In genomic region chrX:3747566-3747965, dm6 we compare ENCODE assay signal across 3 fruit fly cellular contexts.
TF ChIP-seq lines count a peak whose summit lies in the region.

No protein-coding gene starts in this region.

- no peak for TF ChIP-seq CTCF in whole organism, embryonic (GFP tag; optimal IDR thresholded peaks at IDR 0.05; lab: Kevin White, UChicago)

TF ChIP-seq in whole organism, embryonic, 481 proteins besides CTCF, POLR2A, EP300 and RAD21:
- TF ChIP-seq sens (GFP tag; lab: Kevin White, UChicago): peak; percentile 18
- no peak for TF ChIP-seq CG3163 (GFP tag; optimal IDR thresholded peaks at IDR 0.05; lab: Kevin White, UChicago)

TF ChIP-seq in whole organism, prepupa, 60 proteins besides CTCF, POLR2A, EP300 and RAD21:
- TF ChIP-seq CG10631 (GFP tag; optimal IDR thresholded peaks at IDR 0.05; lab: Kevin White, UChicago) (peak; percentile 34), CG34406 (GFP tag; optimal IDR thresholded peaks at IDR 0.05; lab: Kevin White, UChicago) (no peak), CG3032 (tag; optimal IDR thresholded peaks at IDR 0.05; lab: Kevin White, UChicago) (peak; percentile 23), fd59A (GFP tag; optimal IDR thresholded peaks at IDR 0.05; lab: Kevin White, UChicago) (peak; percentile 32), Hr4 (GFP tag; optimal IDR thresholded peaks at IDR 0.05; lab: Kevin White, UChicago) (no peak), OdsH (GFP tag; optimal IDR thresholded peaks at IDR 0.05; lab: Kevin White, UChicago) (peak; percentile 13), CG15336 (GFP tag; IDR thresholded peaks at IDR 0.05; lab: Robert Waterston, UW) (no peak), CG10669 (GFP tag; optimal IDR thresholded peaks at IDR 0.05; lab: Kevin White, UChicago) (peak; percentile 41), Eip75B (GFP tag; optimal IDR thresholded peaks at IDR 0.05; lab: Kevin White, UChicago) (no peak), CG6808 (GFP tag; optimal IDR thresholded peaks at IDR 0.05; lab: Kevin White, UChicago) (no peak), Blimp-1 (GFP tag; optimal IDR thresholded peaks at IDR 0.05; lab: Kevin White, UChicago) (no peak), Ets96B (tag; optimal IDR thresholded peaks at IDR 0.05; lab: Kevin White, UChicago) (peak; percentile 38), vri (GFP tag; optimal IDR thresholded peaks at IDR 0.05; lab: Kevin White, UChicago) (no peak), Gug (GFP tag; IDR thresholded peaks at IDR 0.05; lab: Robert Waterston, UW) (no peak), pdm3 (GFP tag; optimal IDR thresholded peaks at IDR 0.05; lab: Kevin White, UChicago) (no peak), salr (GFP tag; optimal IDR thresholded peaks at IDR 0.05; lab: Kevin White, UChicago) (peak in 1 of 2 experiments; percentile 11), Smox (GFP tag; optimal IDR thresholded peaks at IDR 0.05; lab: Kevin White, UChicago) (no peak), achi (GFP tag; optimal IDR thresholded peaks at IDR 0.05; lab: Kevin White, UChicago) (peak; percentile 19), net (GFP tag; optimal IDR thresholded peaks at IDR 0.05; lab: Kevin White, UChicago) (no peak), dac (GFP tag; optimal IDR thresholded peaks at IDR 0.05; lab: Kevin White, UChicago) (no peak), Eip78C (GFP tag; lab: Kevin White, UChicago) (peak; percentile 36), cyc (GFP tag; optimal IDR thresholded peaks at IDR 0.05; lab: Kevin White, UChicago) (no peak), CG32006 (GFP tag; optimal IDR thresholded peaks at IDR 0.05; lab: Kevin White, UChicago) (peak; percentile 27), Eip93F (GFP tag; optimal IDR thresholded peaks at IDR 0.05; lab: Kevin White, UChicago) (no peak), spab (GFP tag; optimal IDR thresholded peaks at IDR 0.05; lab: Kevin White, UChicago) (no peak), CG6276 (GFP tag; optimal IDR thresholded peaks at IDR 0.05; lab: Kevin White, UChicago) (no peak)

TF ChIP-seq in whole organism, pupa, 21 proteins besides CTCF, POLR2A, EP300 and RAD21:
- no peak for TF ChIP-seq rn (GFP tag; IDR thresholded peaks at IDR 0.05; lab: Robert Waterston, UW)
- TF ChIP-seq CG17806 (tag; optimal IDR thresholded peaks at IDR 0.05; lab: Kevin White, UChicago): peak; percentile 34
- peak; percentile 48 for TF ChIP-seq CG14655 (GFP tag; optimal IDR thresholded peaks at IDR 0.05; lab: Kevin White, UChicago)
- peak; percentile 23 for TF ChIP-seq CG34367 (tag; optimal IDR thresholded peaks at IDR 0.05; lab: Kevin White, UChicago)
- TF ChIP-seq CG15710 (tag; optimal IDR thresholded peaks at IDR 0.05; lab: Kevin White, UChicago): peak; percentile 28
- peak; percentile 13 for TF ChIP-seq Pif1A (GFP tag; optimal IDR thresholded peaks at IDR 0.05; lab: Kevin White, UChicago)
- no peak for TF ChIP-seq D1 (tag; optimal IDR thresholded peaks at IDR 0.05; lab: Kevin White, UChicago)
- no peak for TF ChIP-seq fd96Ca (GFP tag; IDR thresholded peaks at IDR 0.05; lab: Robert Waterston, UW)
- no peak for TF ChIP-seq CG8301 (tag; optimal IDR thresholded peaks at IDR 0.05; lab: Kevin White, UChicago)
- TF ChIP-seq CG8159 (tag; optimal IDR thresholded peaks at IDR 0.05; lab: Kevin White, UChicago): peak; percentile 54
- peak; percentile 56 for TF ChIP-seq CG9948 (tag; optimal IDR thresholded peaks at IDR 0.05; lab: Kevin White, UChicago)
